Worm (Caenorhabditis elegans) whole organism, early embryonic: Measurements from ENCODE around the gene hlh-10.

Experiments used
- B0310.2 ChIP-seq: sonication (generic microtip); optimal IDR thresholded peaks from 2 replicates; lab custom pipeline; 2016; ENCODE audit warnings: mild to moderate bottlenecking, missing genetic modification characterization, missing compliant biosample characterization
- F13C5.2 ChIP-seq: sonication (generic microtip); optimal IDR thresholded peaks from 2 replicates; lab custom pipeline; 2017; ENCODE audit warnings: mild to moderate bottlenecking, missing genetic modification characterization, inconsistent platforms, missing compliant biosample characterization
- aly-1 ChIP-seq: sonication (generic microtip); optimal IDR thresholded peaks from 2 replicates; lab custom pipeline; 2016; ENCODE audit warnings: missing genetic modification characterization, missing compliant biosample characterization
- ama-1 ChIP-seq: fragments of 150-350 bp; optimal IDR thresholded peaks from 2 replicates; lab custom pipeline; 2014
- ceh-13 ChIP-seq: fragments of 200-800 bp; sonication (Bioruptor generic); optimal IDR thresholded peaks from 2 replicates; lab custom pipeline; 2018; ENCODE audit warnings: mild to moderate bottlenecking, missing genetic modification characterization, missing compliant biosample characterization
- ceh-36 ChIP-seq: sonication (generic microtip); optimal IDR thresholded peaks from 2 replicates; lab custom pipeline; 2016; ENCODE audit warnings: missing genetic modification characterization, inconsistent platforms, missing compliant biosample characterization
- ets-7 ChIP-seq: sonication (generic microtip); optimal IDR thresholded peaks from 2 replicates; lab custom pipeline; 2016; ENCODE audit warnings: missing genotype, missing genetic modification characterization, missing compliant biosample characterization
- flt-1 ChIP-seq: fragments of 200-800 bp; sonication (Bioruptor generic); IDR thresholded peaks from 2 replicates; pipeline ENCODE4 v1.3.6; 2022; ENCODE audit warnings: missing genetic modification characterization, missing compliant biosample characterization
- hmbx-1 ChIP-seq: sonication (generic microtip); optimal IDR thresholded peaks from 2 replicates; lab custom pipeline; 2016; ENCODE audit warnings: mild to moderate bottlenecking, missing genetic modification characterization, missing compliant biosample characterization
- hmg-4 ChIP-seq: fragments of 200-800 bp; sonication (Bioruptor generic); optimal IDR thresholded peaks from 2 replicates; lab custom pipeline; 2018; ENCODE audit warnings: mild to moderate bottlenecking, missing genetic modification characterization, missing compliant biosample characterization
- hnd-1 ChIP-seq: sonication (generic microtip); optimal IDR thresholded peaks from 2 replicates; lab custom pipeline; 2016; ENCODE audit warnings: missing genetic modification characterization, missing compliant biosample characterization
- pes-1 ChIP-seq: fragments of 200-800 bp; sonication (Bioruptor generic); IDR thresholded peaks from 2 replicates; pipeline ENCODE4 v1.3.6; 2022; ENCODE audit warnings: missing genetic modification reagents, missing genetic modification characterization, missing compliant biosample characterization
- scrt-1 ChIP-seq: fragments of 200-800 bp; sonication (Bioruptor generic); IDR thresholded peaks from 2 replicates; pipeline ENCODE4 v1.3.6; 2022; ENCODE audit warnings: missing genetic modification characterization, missing compliant biosample characterization
- sea-1 ChIP-seq: fragments of 200-800 bp; sonication (Bioruptor generic); conservative IDR thresholded peaks from 2 replicates; pipeline ENCODE4 v1.3.6; 2022; ENCODE audit warnings: missing genetic modification characterization, missing compliant biosample characterization
- tbx-11 ChIP-seq: fragments of 200-800 bp; sonication (Bioruptor generic); IDR thresholded peaks from 2 replicates; pipeline ENCODE4 v1.3.6; 2022; ENCODE audit warnings: missing genetic modification characterization, missing compliant biosample characterization
- tbx-37 ChIP-seq: fragments of 200-800 bp; sonication (Bioruptor generic); conservative IDR thresholded peaks from 2 replicates; pipeline ENCODE4 v1.3.6; 2022; ENCODE audit warnings: missing genetic modification reagents, missing genetic modification characterization, missing compliant biosample characterization
- tra-4 ChIP-seq: sonication (generic microtip); optimal IDR thresholded peaks from 2 replicates; lab custom pipeline; 2017; ENCODE audit warnings: missing genetic modification characterization, missing compliant biosample characterization

Gene hlh-10

ce11 chrV:9271835-9272234 lies 10.2 kb downstream of the hlh-10 start:
- TF ChIP-seq ceh-36 (tag; lab: Kevin White, UChicago) (no peak), pes-1 (GFP tag; lab: Robert Waterston, UW) (no peak), flt-1 (GFP tag; lab: Robert Waterston, UW) (no peak), sea-1 (no peak)

- TF ChIP-seq tbx-11 (GFP tag; lab: Robert Waterston, UW), result no peak
- TF ChIP-seq ceh-36 (tag; lab: Kevin White, UChicago), result no peak
- TF ChIP-seq tra-4, result no peak
- no peak for TF ChIP-seq pes-1 (GFP tag; lab: Robert Waterston, UW)
- TF ChIP-seq ceh-13 (GFP tag; lab: Kevin White, UChicago), result no peak
- TF ChIP-seq hmg-4 (GFP tag; lab: Kevin White, UChicago), result no peak
- no peak for TF ChIP-seq hmbx-1 (tag; lab: Kevin White, UChicago)
- TF ChIP-seq B0310.2 (tag; lab: Kevin White, UChicago), result no peak
- TF ChIP-seq F13C5.2 (tag; lab: Kevin White, UChicago), result no peak
- no peak for TF ChIP-seq sea-1
- no peak for TF ChIP-seq ama-1 (lab: Kevin White, UChicago)
- TF ChIP-seq flt-1 (GFP tag; lab: Robert Waterston, UW), result no peak
- TF ChIP-seq hnd-1, result no peak
- no peak for TF ChIP-seq ets-7 (tag; lab: Kevin White, UChicago)
Observed at ce11 chrV:9270442-9270841, 11.6 kb downstream of the hlh-10 start.

- TF ChIP-seq hmg-4 (GFP tag; lab: Kevin White, UChicago) (no peak), scrt-1 (GFP tag; lab: Robert Waterston, UW) (no peak), flt-1 (GFP tag; lab: Robert Waterston, UW) (no peak), F13C5.2 (tag; lab: Kevin White, UChicago) (no peak), pes-1 (GFP tag; lab: Robert Waterston, UW) (no peak), B0310.2 (tag; lab: Kevin White, UChicago) (no peak), aly-1 (tag; lab: Kevin White, UChicago) (no peak), tbx-11 (GFP tag; lab: Robert Waterston, UW) (no peak), ets-7 (tag; lab: Kevin White, UChicago) (no peak), ceh-36 (tag; lab: Kevin White, UChicago) (no peak)
Observed at ce11 chrV:9268202-9268601, 13.8 kb downstream of the hlh-10 start.

- no peak for TF ChIP-seq B0310.2 (tag; lab: Kevin White, UChicago)
- no peak for TF ChIP-seq ets-7 (tag; lab: Kevin White, UChicago)
- no peak for TF ChIP-seq sea-1
- no peak for TF ChIP-seq ceh-36 (tag; lab: Kevin White, UChicago)
- TF ChIP-seq pes-1 (GFP tag; lab: Robert Waterston, UW), result no peak
- TF ChIP-seq hmbx-1 (tag; lab: Kevin White, UChicago), result no peak
- no peak for TF ChIP-seq aly-1 (tag; lab: Kevin White, UChicago)
- no peak for TF ChIP-seq F13C5.2 (tag; lab: Kevin White, UChicago)
- no peak for TF ChIP-seq ceh-13 (GFP tag; lab: Kevin White, UChicago)
- no peak for TF ChIP-seq scrt-1 (GFP tag; lab: Robert Waterston, UW)
- TF ChIP-seq tra-4, result no peak
- no peak for TF ChIP-seq hmg-4 (GFP tag; lab: Kevin White, UChicago)
- TF ChIP-seq hnd-1, result no peak
- TF ChIP-seq ama-1 (lab: Kevin White, UChicago), result no peak
- TF ChIP-seq tbx-37, result no peak
- TF ChIP-seq tbx-11 (GFP tag; lab: Robert Waterston, UW), result no peak
- TF ChIP-seq flt-1 (GFP tag; lab: Robert Waterston, UW), result no peak
Observed at ce11 chrV:9266399-9266798, 15.6 kb downstream of the hlh-10 start, which contains the start of gene slc-17.7. slc-17.7 (minus strand) TSS chrV:9266499.

- TF ChIP-seq tbx-37 (no peak), sea-1 (no peak), scrt-1 (GFP tag; lab: Robert Waterston, UW) (no peak), ets-7 (tag; lab: Kevin White, UChicago) (no peak), ama-1 (lab: Kevin White, UChicago) (no peak), hmg-4 (GFP tag; lab: Kevin White, UChicago) (no peak), hnd-1 (no peak), ceh-13 (GFP tag; lab: Kevin White, UChicago) (no peak), flt-1 (GFP tag; lab: Robert Waterston, UW) (no peak), tbx-11 (GFP tag; lab: Robert Waterston, UW) (no peak), aly-1 (tag; lab: Kevin White, UChicago) (no peak), B0310.2 (tag; lab: Kevin White, UChicago) (no peak), hmbx-1 (tag; lab: Kevin White, UChicago) (no peak), pes-1 (GFP tag; lab: Robert Waterston, UW) (no peak), tra-4 (no peak), F13C5.2 (tag; lab: Kevin White, UChicago) (no peak)
Observed at ce11 chrV:9262708-9263107, 19.3 kb downstream of the hlh-10 start.

- TF ChIP-seq ama-1 (lab: Kevin White, UChicago) (no peak), ceh-36 (tag; lab: Kevin White, UChicago) (no peak), pes-1 (GFP tag; lab: Robert Waterston, UW) (no peak), B0310.2 (tag; lab: Kevin White, UChicago) (no peak), ceh-13 (GFP tag; lab: Kevin White, UChicago) (no peak), tbx-37 (no peak), flt-1 (GFP tag; lab: Robert Waterston, UW) (no peak), F13C5.2 (tag; lab: Kevin White, UChicago) (no peak), scrt-1 (GFP tag; lab: Robert Waterston, UW) (no peak), hmbx-1 (tag; lab: Kevin White, UChicago) (no peak), hnd-1 (no peak), hmg-4 (GFP tag; lab: Kevin White, UChicago) (no peak), tbx-11 (GFP tag; lab: Robert Waterston, UW) (no peak), aly-1 (tag; lab: Kevin White, UChicago) (no peak), tra-4 (no peak), sea-1 (no peak), ets-7 (tag; lab: Kevin White, UChicago) (no peak)
Observed at ce11 chrV:9261492-9261891, 20.5 kb downstream of the hlh-10 start, which contains the start of gene nhr-36. nhr-36 (minus strand) TSS chrV:9261592.

- TF ChIP-seq ama-1 (lab: Kevin White, UChicago) (no peak), hmg-4 (GFP tag; lab: Kevin White, UChicago) (no peak), F13C5.2 (tag; lab: Kevin White, UChicago) (no peak), hnd-1 (no peak), tbx-11 (GFP tag; lab: Robert Waterston, UW) (no peak), tbx-37 (no peak), flt-1 (GFP tag; lab: Robert Waterston, UW) (no peak), ceh-36 (tag; lab: Kevin White, UChicago) (no peak), hmbx-1 (tag; lab: Kevin White, UChicago) (no peak)
Observed at ce11 chrV:9260411-9260810, 21.6 kb downstream of the hlh-10 start.
